Worm (Caenorhabditis elegans): ENCODE measurements around the gene nspa-2.
"Not testable (repeated sequence)": the region's sequence is repeated elsewhere in the genome, so short reads cannot be mapped to it uniquely, and the experiment has no call there.

The nspa-2 gene

ce11 chrV:14876257-14876656, 14.6 kb upstream of the nspa-2 start:
- peak; percentile 51 for TF ChIP-seq ref-2 (tag; optimal IDR thresholded peaks at IDR 0.05)
- peak; percentile 42 for TF ChIP-seq nhr-232 (tag; optimal IDR thresholded peaks at IDR 0.05)
- no peak for TF ChIP-seq pha-2 (tag; optimal IDR thresholded peaks at IDR 0.05)
- peak; percentile 64 for TF ChIP-seq unc-3 (GFP tag; conservative IDR thresholded peaks at IDR 0.05)
- no peak for TF ChIP-seq unc-3 (tag; optimal IDR thresholded peaks at IDR 0.05)
- TF ChIP-seq ceh-30 (tag; optimal IDR thresholded peaks at IDR 0.05): peak; percentile 18
- TF ChIP-seq che-1 (tag; optimal IDR thresholded peaks at IDR 0.05): peak; percentile 13
- TF ChIP-seq syd-9 (tag; optimal IDR thresholded peaks at IDR 0.05): no peak
- TF ChIP-seq lin-11 (tag; optimal IDR thresholded peaks at IDR 0.05): peak; percentile 42
- no peak for TF ChIP-seq dmd-4 (tag; optimal IDR thresholded peaks at IDR 0.05; ENCODE audit: borderline replicate concordance)
- 0 out of 2 replicates have a peak, but pooled peaks have one; percentile 22 for TF ChIP-seq ceh-45 (GFP tag; IDR thresholded peaks at IDR 0.05)
- peak; percentile 34 for TF ChIP-seq C38D4.7 (GFP tag; optimal IDR thresholded peaks at IDR 0.05)
- peak; percentile 16 for TF ChIP-seq gmeb-2 (tag; optimal IDR thresholded peaks at IDR 0.05)
- TF ChIP-seq K09A11.1 (tag; optimal IDR thresholded peaks at IDR 0.05; ENCODE audit: insufficient read depth): peak; percentile 15
- TF ChIP-seq elt-2 (tag; optimal IDR thresholded peaks at IDR 0.05): peak; percentile 17
- TF ChIP-seq unc-42 (tag; optimal IDR thresholded peaks at IDR 0.05): no peak
- TF ChIP-seq pros-1 (tag; optimal IDR thresholded peaks at IDR 0.05): no peak
- peak; percentile 40 for TF ChIP-seq nfya-1 (tag; optimal IDR thresholded peaks at IDR 0.05)
- peak; percentile 46 for TF ChIP-seq ceh-6 (GFP tag; optimal IDR thresholded peaks at IDR 0.05)
- TF ChIP-seq hlh-13 (GFP tag; optimal IDR thresholded peaks at IDR 0.05): peak; percentile 22
- no peak for TF ChIP-seq ceh-24 (tag; optimal IDR thresholded peaks at IDR 0.05)
- TF ChIP-seq fax-1 (tag; optimal IDR thresholded peaks at IDR 0.05): no peak
- no peak for TF ChIP-seq F13H6.1 (tag; optimal IDR thresholded peaks at IDR 0.05)
- TF ChIP-seq madf-2 (tag; optimal IDR thresholded peaks at IDR 0.05): peak; percentile 30
- peak; percentile 12 for TF ChIP-seq pat-9 (tag; optimal IDR thresholded peaks at IDR 0.05)

- not testable (repeated sequence) for TF ChIP-seq pax-1, ceh-9, ceh-31 (tag; optimal IDR thresholded peaks at IDR 0.05)
Measured at ce11 chrV:14876724-14877123, 14.2 kb upstream of the nspa-2 start, which contains the start of gene ZC412.10. TSS of gene ZC412.10 (minus strand) at chrV:14876824.

ce11 chrV:14877242-14877819, 13.6 kb upstream of the nspa-2 start:
- no peak for TF ChIP-seq tbx-7 (tag; optimal IDR thresholded peaks at IDR 0.05)
- no peak for TF ChIP-seq ceh-6 (GFP tag; optimal IDR thresholded peaks at IDR 0.05)
- no peak for TF ChIP-seq hlh-30 (tag; optimal IDR thresholded peaks at IDR 0.05; ENCODE audit: insufficient read depth)
- no peak for TF ChIP-seq odd-2 (tag; optimal IDR thresholded peaks at IDR 0.05)
- no peak for TF ChIP-seq zip-5 (tag; optimal IDR thresholded peaks at IDR 0.05)
- TF ChIP-seq ceh-30 (tag; optimal IDR thresholded peaks at IDR 0.05): no peak
- no peak for TF ChIP-seq ref-2 (tag; optimal IDR thresholded peaks at IDR 0.05)
- no peak for TF ChIP-seq dmd-4 (tag; optimal IDR thresholded peaks at IDR 0.05; ENCODE audit: borderline replicate concordance)

- no peak for TF ChIP-seq ama-1 (optimal IDR thresholded peaks at IDR 0.05)
- no peak for TF ChIP-seq ceh-30 (tag; optimal IDR thresholded peaks at IDR 0.05)
- no peak for TF ChIP-seq T23F11.4 (GFP tag; optimal IDR thresholded peaks at IDR 0.05)
- TF ChIP-seq lin-11 (tag; optimal IDR thresholded peaks at IDR 0.05): no peak
- TF ChIP-seq madf-2 (tag; optimal IDR thresholded peaks at IDR 0.05): no peak
- TF ChIP-seq F13H6.1 (tag; optimal IDR thresholded peaks at IDR 0.05): no peak
- TF ChIP-seq sdc-2 (tag; optimal IDR thresholded peaks at IDR 0.05): no peak
- TF ChIP-seq ceh-2 (tag; optimal IDR thresholded peaks at IDR 0.05): no peak
- TF ChIP-seq npax-4 (tag; optimal IDR thresholded peaks at IDR 0.05): no peak
- TF ChIP-seq pat-9 (tag; optimal IDR thresholded peaks at IDR 0.05): no peak
- no peak for TF ChIP-seq mec-3 (tag; optimal IDR thresholded peaks at IDR 0.05; ENCODE audit: borderline replicate concordance)
- no peak for TF ChIP-seq ets-4 (tag; optimal IDR thresholded peaks at IDR 0.05)
- TF ChIP-seq ztf-16 (tag; optimal IDR thresholded peaks at IDR 0.05): no peak
- TF ChIP-seq nfya-1 (tag; optimal IDR thresholded peaks at IDR 0.05): no peak
- no peak for TF ChIP-seq pag-3 (tag; optimal IDR thresholded peaks at IDR 0.05; ENCODE audit: borderline replicate concordance)
- no peak for TF ChIP-seq unc-86 (tag; optimal IDR thresholded peaks at IDR 0.05)
Measured at ce11 chrV:14893355-14894050, 2.6 kb downstream of the nspa-2 start, which contains the start of the genes mpst-2 and H12D21.5. TSS of gene mpst-2 (minus strand) at chrV:14893455. TSS of gene H12D21.5 (plus strand) at chrV:14894000.
